Fruit fly (Drosophila melanogaster): Measurements from ENCODE around the gene Ir10a.

The Ir10a gene

dm6 chrX:11351351-11351750, 40.3 kb upstream of the Ir10a start (continued):
- peak; percentile 95 for TF ChIP-seq H15 (GFP tag; IDR thresholded peaks at IDR 0.05)
- peak; percentile 80 for TF ChIP-seq CG15696 (tag; optimal IDR thresholded peaks at IDR 0.05)
- TF ChIP-seq ssp (GFP tag; IDR thresholded peaks at IDR 0.05), result peak; percentile 87
- peak; percentile 94 for TF ChIP-seq lilli (GFP tag; optimal IDR thresholded peaks at IDR 0.05)
- peak; percentile 88 for TF ChIP-seq CG18619 (GFP tag; optimal IDR thresholded peaks at IDR 0.05)
- TF ChIP-seq amos (GFP tag; IDR thresholded peaks at IDR 0.05; ENCODE audit: partially characterized antibody), result no peak
- TF ChIP-seq CG13775 (GFP tag; optimal IDR thresholded peaks at IDR 0.05), result peak; percentile 86
- peak; percentile 95 for TF ChIP-seq CG18599 (GFP tag; optimal IDR thresholded peaks at IDR 0.05)
- peak; percentile 92 for TF ChIP-seq CG30403 (GFP tag; optimal IDR thresholded peaks at IDR 0.05)
- TF ChIP-seq CG11085 (GFP tag; IDR thresholded peaks at IDR 0.05), result peak; percentile 91
- peak; percentile 66 for TF ChIP-seq Neu2 (GFP tag; optimal IDR thresholded peaks at IDR 0.05; ENCODE audit: borderline replicate concordance)
- peak; percentile 78 for TF ChIP-seq Poxn (GFP tag; IDR thresholded peaks at IDR 0.05)
- peak; percentile 75 for TF ChIP-seq CG8281 (tag; optimal IDR thresholded peaks at IDR 0.05)
- peak; percentile 78 for TF ChIP-seq tup (GFP tag; optimal IDR thresholded peaks at IDR 0.05)
- TF ChIP-seq cad (GFP tag; optimal IDR thresholded peaks at IDR 0.05), result no peak
- TF ChIP-seq sug (tag; optimal IDR thresholded peaks at IDR 0.05), result peak; percentile 82
- TF ChIP-seq D (optimal IDR thresholded peaks at IDR 0.05), result no peak
- peak; percentile 90 for TF ChIP-seq D (GFP tag; optimal IDR thresholded peaks at IDR 0.05)
- peak; percentile 95 for TF ChIP-seq CG12219 (GFP tag; optimal IDR thresholded peaks at IDR 0.05)
- TF ChIP-seq zf30C (GFP tag; optimal IDR thresholded peaks at IDR 0.05), result no peak
- peak; percentile 93 for TF ChIP-seq CG2678 (tag; optimal IDR thresholded peaks at IDR 0.05)
- peak; percentile 92 for TF ChIP-seq HHEX (GFP tag; optimal IDR thresholded peaks at IDR 0.05)
- peak; percentile 84 for TF ChIP-seq CG13123 (GFP tag; optimal IDR thresholded peaks at IDR 0.05)
- peak; percentile 68 for TF ChIP-seq Spps (tag; optimal IDR thresholded peaks at IDR 0.05)
- peak; percentile 94 for TF ChIP-seq CG7839 (tag; optimal IDR thresholded peaks at IDR 0.05)
- TF ChIP-seq hkb (optimal IDR thresholded peaks at IDR 0.05), result no peak
- peak; percentile 97 for TF ChIP-seq hkb (GFP tag; IDR thresholded peaks at IDR 0.05)
- peak; percentile 74 for TF ChIP-seq B-H2 (GFP tag; optimal IDR thresholded peaks at IDR 0.05)
- peak; percentile 98 for TF ChIP-seq Drgx (GFP tag; IDR thresholded peaks at IDR 0.05)
- peak; percentile 90 for TF ChIP-seq CG18764 (GFP tag; optimal IDR thresholded peaks at IDR 0.05)
- peak; percentile 91 for TF ChIP-seq ems (GFP tag; optimal IDR thresholded peaks at IDR 0.05)
- peak; percentile 87 for TF ChIP-seq CG8388 (GFP tag; optimal IDR thresholded peaks at IDR 0.05)
- TF ChIP-seq chif (GFP tag; optimal IDR thresholded peaks at IDR 0.05), result peak; percentile 87 to 93
- peak; percentile 89 for TF ChIP-seq CG3281 (GFP tag; optimal IDR thresholded peaks at IDR 0.05)
- TF ChIP-seq Bdp1 (GFP tag; optimal IDR thresholded peaks at IDR 0.05), result peak; percentile 84
- peak; percentile 87 for TF ChIP-seq CG43689 (GFP tag; IDR thresholded peaks at IDR 0.05)
- peak; percentile 80 for TF ChIP-seq CG10147 (GFP tag; optimal IDR thresholded peaks at IDR 0.05)
- peak; percentile 92 for TF ChIP-seq mirr (GFP tag; optimal IDR thresholded peaks at IDR 0.05)
- TF ChIP-seq odd (GFP tag; optimal IDR thresholded peaks at IDR 0.05), result peak; percentile 87
- TF ChIP-seq CG17385 (GFP tag; optimal IDR thresholded peaks at IDR 0.05), result peak; percentile 89
- peak; percentile 85 for TF ChIP-seq HmgD (GFP tag; optimal IDR thresholded peaks at IDR 0.05)
- peak; percentile 81 for TF ChIP-seq CG12104 (GFP tag; optimal IDR thresholded peaks at IDR 0.05)
- TF ChIP-seq CG12659 (GFP tag; optimal IDR thresholded peaks at IDR 0.05), result peak; percentile 94
- peak; percentile 81 for TF ChIP-seq sima (GFP tag; optimal IDR thresholded peaks at IDR 0.05)
- TF ChIP-seq exex (tag; optimal IDR thresholded peaks at IDR 0.05), result no peak
- TF ChIP-seq z (GFP tag; IDR thresholded peaks at IDR 0.05), result peak; percentile 65; the same call in 2 of the 3 replicates
- TF ChIP-seq Mrtf (GFP tag; IDR thresholded peaks at IDR 0.05), result peak; percentile 96
- TF ChIP-seq org-1 (GFP tag; optimal IDR thresholded peaks at IDR 0.05), result peak; percentile 93
- TF ChIP-seq tap (tag; optimal IDR thresholded peaks at IDR 0.05), result peak; percentile 90
- peak; percentile 96 for TF ChIP-seq CG32532 (GFP tag; IDR thresholded peaks at IDR 0.05)
- TF ChIP-seq fru (optimal IDR thresholded peaks at IDR 0.05), result no peak
- peak; percentile 18 for TF ChIP-seq pzg (GFP tag; optimal IDR thresholded peaks at IDR 0.05)
